Worm (Caenorhabditis elegans) whole organism, L4 larva: ENCODE measurements around the gene K07F5.7.

ENCODE experiments used
- ceh-28 ChIP-seq: fragments of 150-350 bp; optimal IDR thresholded peaks from 2 replicates; lab custom pipeline; 2014; ENCODE audit warnings: missing biosample characterization, missing genetic modification reagents, missing genetic modification characterization
- ceh-82 ChIP-seq: sonication (generic microtip); optimal IDR thresholded peaks from 2 replicates; lab custom pipeline; 2017; ENCODE audit warnings: missing biosample characterization, missing genetic modification characterization
- dve-1 ChIP-seq: sonication (generic microtip); optimal IDR thresholded peaks from 2 replicates; lab custom pipeline; 2017; ENCODE audit warnings: antibody characterized with exemption, mild to moderate bottlenecking, missing genetic modification characterization, missing compliant biosample characterization; ENCODE audit not compliant: insufficient read depth
- jun-1 ChIP-seq: fragments of 150-350 bp; optimal IDR thresholded peaks from 2 replicates; lab custom pipeline; 2014; ENCODE audit warnings: missing biosample characterization, missing genetic modification reagents, missing genetic modification characterization
- mdl-1 ChIP-seq, 2 experiments: fragments of 150-350 bp in 1 of 2; sonication (generic microtip) in 1 of 2; optimal IDR thresholded peaks; 2 replicates each; lab custom pipeline; 2014 to 2017; ENCODE audit warnings: missing biosample characterization in 2 of 2, missing genetic modification characterization in 2 of 2
- mep-1 ChIP-seq: fragments of 150-350 bp; sonication (generic microtip); optimal IDR thresholded peaks from 3 replicates; lab custom pipeline; 2014; ENCODE audit warnings: missing biosample characterization, missing genetic modification characterization
- nhr-25 ChIP-seq: sonication (generic microtip); optimal IDR thresholded peaks from 2 replicates; lab custom pipeline; 2017; ENCODE audit warnings: missing genetic modification characterization, mild to moderate bottlenecking, missing compliant biosample characterization, antibody characterized with exemption, moderate library complexity, borderline replicate concordance; ENCODE audit not compliant: insufficient read depth
- nhr-28 ChIP-seq: fragments of 150-350 bp; optimal IDR thresholded peaks from 2 replicates; lab custom pipeline; 2014; ENCODE audit warnings: missing biosample characterization, missing genetic modification characterization
- pha-4 ChIP-seq, 2 experiments: fragments of 150-350 bp in 1 of 2; fragments of 200-800 bp in 1 of 2; sonication (Bioruptor generic) in 1 of 2; IDR thresholded peaks in 1 of 2; optimal IDR thresholded peaks in 1 of 2; 2 replicates each; pipeline versions ENCODE4 v1.3.6 to Lab custom; 2014 to 2022; ENCODE audit warnings: missing genetic modification characterization in 2 of 2, missing genetic modification reagents in 2 of 2, missing biosample characterization in 1 of 2, missing compliant biosample characterization in 1 of 2
- snpc-1.2 ChIP-seq: fragments of 200-800 bp; sonication (Bioruptor generic); IDR thresholded peaks from 2 replicates; pipeline ENCODE4 v1.3.6; 2022; ENCODE audit warnings: missing genetic modification reagents, missing genetic modification characterization, missing compliant biosample characterization
- zag-1 ChIP-seq: fragments of 150-350 bp; optimal IDR thresholded peaks from 2 replicates; lab custom pipeline; 2014; ENCODE audit warnings: missing biosample characterization, missing genetic modification characterization

- no peak for TF ChIP-seq zag-1 (tag; lab: Kevin White, UChicago)
- TF ChIP-seq pha-4 (GFP tag; IDR thresholded peaks at IDR 0.05; lab: Robert Waterston, UW): no peak
- TF ChIP-seq pha-4 (tag; optimal IDR thresholded peaks at IDR 0.05; lab: Kevin White, UChicago): no peak
- peak; percentile 79 for TF ChIP-seq dve-1 (tag; lab: Kevin White, UChicago)
- no peak for TF ChIP-seq ceh-82 (tag; lab: Kevin White, UChicago)
- TF ChIP-seq mdl-1 (tag; optimal IDR thresholded peaks at IDR 0.05; lab: Kevin White, UChicago): no peak
- peak; percentile 61 for TF ChIP-seq nhr-28
- TF ChIP-seq jun-1 (tag; lab: Kevin White, UChicago): no peak
- TF ChIP-seq mep-1: peak; percentile 41
- TF ChIP-seq ceh-28 (tag; lab: Kevin White, UChicago): no peak
- no peak for TF ChIP-seq nhr-25
- TF ChIP-seq snpc-1.2 (GFP tag; lab: Robert Waterston, UW): no peak
Observed at ce11 chrIV:9802711-9803110, 45.3 kb downstream of the K07F5.7 start, which contains the start of gene fat-3.
